Worm (Caenorhabditis elegans) whole organism, L3 larva: ENCODE data around the gene div-1.

Source experiments
- ama-1 ChIP-seq: fragments of 150-350 bp; optimal IDR thresholded peaks from 2 replicates; lab custom pipeline; 2018
- ceh-82 ChIP-seq: fragments of 150-350 bp; optimal IDR thresholded peaks from 2 replicates; lab custom pipeline; 2014; ENCODE audit warnings: missing biosample characterization, missing genetic modification characterization
- fos-1 ChIP-seq: fragments of 150-350 bp; optimal IDR thresholded peaks from 2 replicates; lab custom pipeline; 2014; ENCODE audit warnings: missing biosample characterization, missing genetic modification characterization
- nhr-25 ChIP-seq: sonication (generic microtip); optimal IDR thresholded peaks from 2 replicates; lab custom pipeline; 2017; ENCODE audit warnings: missing biosample characterization, missing genetic modification characterization
- unc-62 ChIP-seq: fragments of 150-350 bp; sonication (generic microtip); optimal IDR thresholded peaks from 4 replicates; lab custom pipeline; 2014; ENCODE audit warnings: missing biosample characterization, missing genetic modification reagents, missing genetic modification characterization
- zag-1 ChIP-seq: fragments of 150-350 bp; optimal IDR thresholded peaks from 2 replicates; lab custom pipeline; 2014; ENCODE audit warnings: missing biosample characterization, missing genetic modification characterization
- ztf-11 ChIP-seq: fragments of 150-350 bp; optimal IDR thresholded peaks from 2 replicates; lab custom pipeline; 2014; ENCODE audit warnings: missing biosample characterization, missing genetic modification characterization

ce11 chrIII:10261682-10262081 is 13.3 kb upstream of the div-1 start, which contains the start of gene bbs-5:
- TF ChIP-seq nhr-25 (tag; lab: Kevin White, UChicago) (no peak), ama-1 (lab: Kevin White, UChicago) (no peak), ztf-11 (no peak), unc-62 (GFP tag; lab: Kevin White, UChicago) (no peak), ceh-82 (tag; lab: Kevin White, UChicago) (no peak), zag-1 (tag; lab: Kevin White, UChicago) (no peak), fos-1 (tag; lab: Kevin White, UChicago) (no peak)
